Fruit fly (Drosophila melanogaster) whole organism: ENCODE results near the gene CG11842.
A peak's percentile ranks its signal among the peaks of the same experiment; 100 is the strongest.

Source experiments
- CG8478 ChIP-seq: fragments of >200 bp; optimal IDR thresholded peaks from 2 replicates; lab custom pipeline; 2018; ENCODE audit warnings: inconsistent platforms
- Dll ChIP-seq: fragments of >200 bp; optimal IDR thresholded peaks from 2 replicates; lab custom pipeline; 2017
- psq ChIP-seq: fragments of >200 bp; optimal IDR thresholded peaks from 2 replicates; lab custom pipeline; 2017
- usp ChIP-seq: fragments of >200 bp; optimal IDR thresholded peaks from 2 replicates; lab custom pipeline; 2017; ENCODE audit warnings: missing biosample characterization, missing genetic modification characterization, mixed read lengths

DNA sequence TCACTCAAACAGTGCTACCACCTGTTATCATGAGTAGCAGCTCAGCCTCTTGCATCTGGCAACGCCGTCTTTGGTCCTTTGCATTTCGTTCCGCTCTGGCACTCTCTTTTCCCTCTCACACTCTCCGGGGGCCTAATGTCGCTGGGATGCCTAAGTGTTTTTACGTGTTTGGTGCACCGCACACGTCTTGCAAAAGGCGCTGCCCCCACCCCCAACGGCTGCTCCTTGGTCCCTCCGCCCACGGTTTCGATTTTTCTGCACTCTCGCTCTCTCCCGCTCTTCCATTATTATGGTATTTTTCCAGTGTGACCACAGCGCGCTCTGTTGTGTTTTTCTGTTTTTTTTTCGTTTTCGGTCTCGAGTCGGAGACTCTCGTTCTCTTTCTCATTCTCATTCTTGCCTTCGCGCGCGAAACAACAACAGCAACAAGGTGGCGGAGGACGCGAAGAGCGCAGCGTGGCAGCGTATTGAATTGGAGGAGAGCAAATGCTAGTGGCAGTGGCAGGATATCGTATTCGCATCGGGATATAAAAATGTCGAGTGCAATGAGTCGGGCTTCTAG, 35.5 kb downstream of the CG11842 start:
- no peak for TF ChIP-seq CG8478 (lab: Kevin White, UChicago)
- no peak for TF ChIP-seq usp (GFP tag; lab: Kevin White, UChicago)
- TF ChIP-seq Dll (lab: Kevin White, UChicago): peak; percentile 79
- TF ChIP-seq psq (lab: Kevin White, UChicago): no peak
